Fruit fly (Drosophila melanogaster) whole organism, embryonic: Measurements from ENCODE around the gene Myo31DF.
A peak's percentile ranks its signal among the peaks of the same experiment; 100 is the strongest.

ENCODE experiments used
- B-H2 ChIP-seq: fragments of 200-800 bp; sonication (Bioruptor generic); optimal IDR thresholded peaks from 2 replicates; lab custom pipeline; 2018; ENCODE audit warnings: missing biosample characterization, mild to moderate bottlenecking, missing genetic modification characterization
- CG10267 ChIP-seq: fragments of 200-800 bp; sonication (Bioruptor generic); optimal IDR thresholded peaks from 2 replicates; lab custom pipeline; 2018; ENCODE audit warnings: missing biosample characterization, mild to moderate bottlenecking, missing genetic modification characterization, moderate library complexity
- CG10321 ChIP-seq: fragments of 200-800 bp; sonication (Bioruptor generic); IDR thresholded peaks from 2 replicates; pipeline ENCODE4 v1.3.6; 2022; ENCODE audit warnings: missing biosample characterization, missing genetic modification characterization
- CG10565 ChIP-seq: fragments of 200-800 bp; sonication (Bioruptor generic); optimal IDR thresholded peaks from 3 replicates; lab custom pipeline; 2016; ENCODE audit warnings: missing biosample characterization, mild to moderate bottlenecking, missing genetic modification characterization
- CG12659 ChIP-seq: fragments of 200-800 bp; sonication (Bioruptor generic); optimal IDR thresholded peaks from 3 replicates; lab custom pipeline; 2017; ENCODE audit warnings: mild to moderate bottlenecking, missing biosample characterization, missing genetic modification reagents, missing genetic modification characterization
- CG14014 ChIP-seq: fragments of 200-800 bp; sonication (Bioruptor generic); IDR thresholded peaks from 2 replicates; pipeline ENCODE4 v1.3.6; 2022; ENCODE audit warnings: missing biosample characterization, missing genetic modification characterization
- CG15696 ChIP-seq: fragments of 200-800 bp; sonication (Bioruptor generic); optimal IDR thresholded peaks from 2 replicates; lab custom pipeline; 2019; ENCODE audit warnings: missing biosample characterization, mild to moderate bottlenecking, missing genetic modification characterization, moderate library complexity
- CG1602 ChIP-seq: fragments of 200-800 bp; sonication (Bioruptor generic); optimal IDR thresholded peaks from 3 replicates; lab custom pipeline; 2016; ENCODE audit warnings: missing biosample characterization, missing genetic modification characterization
- CG30403 ChIP-seq: fragments of 200-800 bp; sonication (Bioruptor generic); optimal IDR thresholded peaks from 3 replicates; lab custom pipeline; 2016; ENCODE audit warnings: missing biosample characterization, missing genetic modification characterization
- CG33557 ChIP-seq: fragments of 200-800 bp; sonication (Bioruptor generic); optimal IDR thresholded peaks from 2 replicates; lab custom pipeline; 2019; ENCODE audit warnings: missing biosample characterization, mild to moderate bottlenecking, missing genetic modification characterization, moderate library complexity
- CG3838 ChIP-seq: fragments of 200-800 bp; sonication (Bioruptor generic); optimal IDR thresholded peaks from 3 replicates; lab custom pipeline; 2016; ENCODE audit warnings: missing biosample characterization, missing genetic modification characterization
- CG4617 ChIP-seq: fragments of 200-800 bp; sonication (Bioruptor generic); optimal IDR thresholded peaks from 3 replicates; lab custom pipeline; 2016; ENCODE audit warnings: missing biosample characterization, missing genetic modification characterization, borderline replicate concordance
- CG5953 ChIP-seq: fragments of 200-800 bp; sonication (Bioruptor generic); IDR thresholded peaks from 2 replicates; pipeline ENCODE4 v1.3.6; 2022; ENCODE audit warnings: missing biosample characterization, missing genetic modification characterization
- CG6854 ChIP-seq: fragments of 200-800 bp; sonication (Bioruptor generic); optimal IDR thresholded peaks from 3 replicates; lab custom pipeline; 2017; ENCODE audit warnings: missing biosample characterization, mild to moderate bottlenecking, missing genetic modification characterization
- CG7271 ChIP-seq: fragments of 200-800 bp; sonication (Bioruptor generic); optimal IDR thresholded peaks from 2 replicates; lab custom pipeline; 2018; ENCODE audit warnings: missing biosample characterization, mild to moderate bottlenecking, missing genetic modification characterization, moderate library complexity
- CG7357 ChIP-seq: fragments of 200-800 bp; sonication (Bioruptor generic); IDR thresholded peaks from 3 replicates; pipeline ENCODE4 v1.3.6; 2022; ENCODE audit warnings: missing biosample characterization, missing genetic modification characterization
- CG7786 ChIP-seq: fragments of 200-800 bp; sonication (Bioruptor generic); optimal IDR thresholded peaks from 2 replicates; lab custom pipeline; 2016; ENCODE audit warnings: missing biosample characterization, missing genetic modification characterization
- CG8089 ChIP-seq: fragments of 200-800 bp; sonication (Bioruptor generic); optimal IDR thresholded peaks from 3 replicates; lab custom pipeline; 2016; ENCODE audit warnings: missing biosample characterization, missing genetic modification characterization
- D ChIP-seq, 2 experiments: fragments of 200-800 bp in 1 of 2; fragments of >200 bp in 1 of 2; sonication (Bioruptor generic) in 1 of 2; optimal IDR thresholded peaks; 2 replicates in 1 of 2; 3 replicates in 1 of 2; lab custom pipeline; 2017; ENCODE audit warnings: mild to moderate bottlenecking in 1 of 2, missing biosample characterization in 1 of 2, missing genetic modification characterization in 1 of 2, missing genetic modification reagents in 1 of 2
- Dek ChIP-seq: fragments of 200-800 bp; sonication (Bioruptor generic); optimal IDR thresholded peaks from 3 replicates; lab custom pipeline; 2019; ENCODE audit warnings: missing biosample characterization, mild to moderate bottlenecking, missing genetic modification characterization, moderate library complexity
- E2f1 ChIP-seq: fragments of 200-800 bp; sonication (Bioruptor generic); IDR thresholded peaks from 2 replicates; pipeline ENCODE4 v1.3.6; 2022; ENCODE audit warnings: missing biosample characterization, missing genetic modification characterization
- Hsf ChIP-seq: fragments of 200-800 bp; sonication (Bioruptor generic); optimal IDR thresholded peaks from 3 replicates; lab custom pipeline; 2016; ENCODE audit warnings: missing biosample characterization, missing genetic modification characterization
- Mad ChIP-seq: fragments of 200-800 bp; sonication (Bioruptor generic); optimal IDR thresholded peaks from 2 replicates; lab custom pipeline; 2016; ENCODE audit warnings: missing biosample characterization, missing genetic modification characterization
- Neu2 ChIP-seq: fragments of 200-800 bp; sonication (Bioruptor generic); optimal IDR thresholded peaks from 3 replicates; lab custom pipeline; 2016; ENCODE audit warnings: missing biosample characterization, missing genetic modification characterization, borderline replicate concordance
- Pdp1 ChIP-seq, 2 experiments: fragments of 200-800 bp; sonication (Bioruptor generic); optimal IDR thresholded peaks; 3 replicates each; lab custom pipeline; 2016; ENCODE audit warnings: missing biosample characterization in 2 of 2, missing genetic modification characterization in 2 of 2, mild to moderate bottlenecking in 1 of 2, moderate library complexity in 1 of 2
- Rfx ChIP-seq: fragments of 200-800 bp; sonication (Bioruptor generic); IDR thresholded peaks from 2 replicates; pipeline ENCODE4 v1.3.6; 2022; ENCODE audit warnings: missing biosample characterization, missing genetic modification characterization
- Six4 ChIP-seq: fragments of 200-800 bp; sonication (Bioruptor generic); optimal IDR thresholded peaks from 2 replicates; lab custom pipeline; 2016; ENCODE audit warnings: missing biosample characterization, missing genetic modification characterization
- Spps ChIP-seq: fragments of 200-800 bp; sonication (Bioruptor generic); optimal IDR thresholded peaks from 2 replicates; lab custom pipeline; 2018; ENCODE audit warnings: missing biosample characterization, mild to moderate bottlenecking, missing genetic modification characterization
- Taf1 ChIP-seq: fragments of 200-800 bp; sonication (Bioruptor generic); IDR thresholded peaks from 2 replicates; pipeline ENCODE4 v1.3.6; 2022; ENCODE audit warnings: missing biosample characterization, missing genetic modification characterization
- Xbp1 ChIP-seq: fragments of 200-800 bp; sonication (Bioruptor generic); optimal IDR thresholded peaks from 3 replicates; lab custom pipeline; 2016; ENCODE audit warnings: missing biosample characterization, mild to moderate bottlenecking, missing genetic modification characterization
- ab ChIP-seq: fragments of 200-800 bp; sonication (Bioruptor generic); optimal IDR thresholded peaks from 2 replicates; lab custom pipeline; 2016; ENCODE audit warnings: missing biosample characterization, missing genetic modification characterization
- ap ChIP-seq: fragments of 200-800 bp; sonication (Bioruptor generic); IDR thresholded peaks from 2 replicates; pipeline ENCODE4 v1.3.6; 2022; ENCODE audit warnings: missing biosample characterization, missing genetic modification characterization
- ara ChIP-seq: fragments of 200-800 bp; sonication (Bioruptor generic); IDR thresholded peaks from 2 replicates; pipeline ENCODE4 v1.3.6; 2022; ENCODE audit warnings: missing biosample characterization, missing genetic modification characterization
- br ChIP-seq: fragments of >200 bp; optimal IDR thresholded peaks from 2 replicates; lab custom pipeline; 2017
- caup ChIP-seq: fragments of 200-800 bp; sonication (Bioruptor generic); optimal IDR thresholded peaks from 3 replicates; lab custom pipeline; 2017; ENCODE audit warnings: missing biosample characterization, mild to moderate bottlenecking, missing genetic modification characterization, moderate library complexity; ENCODE audit not compliant: severe bottlenecking
- en ChIP-seq: fragments of 200-800 bp; sonication (Bioruptor generic); optimal IDR thresholded peaks from 2 replicates; lab custom pipeline; 2016; ENCODE audit warnings: missing biosample characterization, missing genetic modification characterization
- fd102C ChIP-seq: fragments of 200-800 bp; sonication (Bioruptor generic); optimal IDR thresholded peaks from 2 replicates; lab custom pipeline; 2018; ENCODE audit warnings: missing biosample characterization, mild to moderate bottlenecking, missing genetic modification characterization, moderate library complexity
- fru ChIP-seq: fragments of >200 bp; optimal IDR thresholded peaks from 2 replicates; lab custom pipeline; 2017
- ftz-f1 ChIP-seq: fragments of 200-800 bp; sonication (Bioruptor generic); optimal IDR thresholded peaks from 2 replicates; lab custom pipeline; 2016; ENCODE audit warnings: missing biosample characterization, missing genetic modification characterization
- inv ChIP-seq: fragments of 200-800 bp; sonication (Bioruptor generic); IDR thresholded peaks from 2 replicates; pipeline ENCODE4 v1.3.6; 2022; ENCODE audit warnings: missing biosample characterization, missing genetic modification characterization; ENCODE audit not compliant: partially characterized antibody
- ken ChIP-seq: fragments of 200-800 bp; sonication (Bioruptor generic); IDR thresholded peaks from 3 replicates; pipeline ENCODE4 v1.3.6; 2022; ENCODE audit warnings: missing biosample characterization, missing genetic modification characterization
- lab ChIP-seq: fragments of 200-800 bp; sonication (Bioruptor generic); optimal IDR thresholded peaks from 3 replicates; lab custom pipeline; 2017; ENCODE audit warnings: missing biosample characterization, missing genetic modification characterization, mild to moderate bottlenecking, moderate library complexity, missing genetic modification reagents
- mld ChIP-seq: fragments of 200-800 bp; sonication (Bioruptor generic); IDR thresholded peaks from 3 replicates; pipeline ENCODE4 v1.3.6; 2022; ENCODE audit warnings: missing biosample characterization, missing genetic modification characterization; ENCODE audit not compliant: partially characterized antibody
- pan ChIP-seq, 4 experiments: fragments of >200 bp in 3 of 4; fragments of 200-800 bp in 1 of 4; sonication (Bioruptor generic) in 1 of 4; optimal IDR thresholded peaks in 3 of 4; IDR thresholded peaks in 1 of 4; 2 replicates each; pipeline versions ENCODE4 v1.3.6 to Lab custom; 2017 to 2022; ENCODE audit warnings: missing biosample characterization in 2 of 4, missing genetic modification characterization in 2 of 4, mixed read lengths in 1 of 4
- pho ChIP-seq: fragments of 200-800 bp; sonication (Bioruptor generic); optimal IDR thresholded peaks from 2 replicates; lab custom pipeline; 2016; ENCODE audit warnings: missing biosample characterization, missing genetic modification characterization
- phol ChIP-seq: fragments of 200-800 bp; sonication (Bioruptor generic); optimal IDR thresholded peaks from 3 replicates; lab custom pipeline; 2018; ENCODE audit warnings: missing biosample characterization, mild to moderate bottlenecking, missing genetic modification characterization, moderate library complexity
- ranshi ChIP-seq: fragments of 200-800 bp; sonication (Bioruptor generic); IDR thresholded peaks from 2 replicates; pipeline ENCODE4 v1.3.6; 2022; ENCODE audit warnings: missing biosample characterization, missing genetic modification characterization
- row ChIP-seq: fragments of 200-800 bp; sonication (Bioruptor generic); IDR thresholded peaks from 3 replicates; pipeline ENCODE4 v1.3.6; 2022; ENCODE audit warnings: missing biosample characterization, missing genetic modification characterization
- sd ChIP-seq: fragments of 200-800 bp; sonication (Bioruptor generic); optimal IDR thresholded peaks from 3 replicates; lab custom pipeline; 2018; ENCODE audit warnings: missing biosample characterization, mild to moderate bottlenecking, missing genetic modification characterization, moderate library complexity
- twi ChIP-seq: fragments of 200-800 bp; optimal IDR thresholded peaks from 2 replicates; lab custom pipeline; 2019; ENCODE audit warnings: missing biosample characterization, mild to moderate bottlenecking, missing genetic modification characterization, moderate library complexity

Gene Myo31DF

dm6 chr2L:10474268-10474678, 32.3 kb downstream of the Myo31DF start, which contains the start of gene RluA-1 (continued):
- TF ChIP-seq ara (GFP tag; lab: Robert Waterston, UW) (peak; percentile 100), D (optimal IDR thresholded peaks at IDR 0.05; lab: Kevin White, UChicago) (no peak), D (GFP tag; optimal IDR thresholded peaks at IDR 0.05; lab: Kevin White, UChicago) (peak; percentile 99), CG10565 (GFP tag; lab: Kevin White, UChicago) (peak; percentile 96), Six4 (peak; percentile 98), CG6854 (GFP tag; lab: Kevin White, UChicago) (peak; percentile 98), pho (GFP tag; lab: Kevin White, UChicago) (peak; percentile 92), Rfx (GFP tag; lab: Robert Waterston, UW) (peak; percentile 99), sd (tag; lab: Kevin White, UChicago) (peak; percentile 97), Xbp1 (GFP tag; lab: Kevin White, UChicago) (peak; percentile 99), fd102C (GFP tag; lab: Kevin White, UChicago) (peak; percentile 96), Taf1 (GFP tag; lab: Robert Waterston, UW) (peak; percentile 93), CG7786 (GFP tag; lab: Kevin White, UChicago) (peak; percentile 87), caup (GFP tag; lab: Kevin White, UChicago) (peak; percentile 98), CG7271 (tag; lab: Kevin White, UChicago) (peak; percentile 99), CG33557 (peak; percentile 99), phol (peak; percentile 99), Pdp1 (GFP tag; optimal IDR thresholded peaks at IDR 0.05; lab: Kevin White, UChicago) (peak; percentile 95 to 96), inv (GFP tag; lab: Robert Waterston, UW) (peak; percentile 57), CG1602 (GFP tag; lab: Kevin White, UChicago) (peak; percentile 99), CG15696 (tag; lab: Kevin White, UChicago) (peak; percentile 99), ap (GFP tag; lab: Robert Waterston, UW) (peak; percentile 91), row (GFP tag; lab: Robert Waterston, UW) (peak; percentile 99), CG30403 (GFP tag; lab: Kevin White, UChicago) (peak; percentile 99), Hsf (GFP tag; lab: Kevin White, UChicago) (peak; percentile 98), E2f1 (GFP tag; lab: Robert Waterston, UW) (peak; percentile 100), CG10267 (tag; lab: Kevin White, UChicago) (peak; percentile 97), lab (peak; percentile 99), mld (0 out of 3 replicates have a peak, but pooled peaks have one; percentile 44), CG7357 (GFP tag; lab: Robert Waterston, UW) (peak; percentile 97), CG5953 (peak; percentile 96), pan (optimal IDR thresholded peaks at IDR 0.05; lab: Kevin White, UChicago) (no peak), pan (GFP tag; optimal IDR thresholded peaks at IDR 0.05 in 1 of 2, IDR thresholded peaks at IDR 0.05 in 1 of 2) (peak in 1 of 2 experiments; percentile 100), ftz-f1 (GFP tag; lab: Kevin White, UChicago) (peak; percentile 86), fru (no peak), twi (tag; lab: Kevin White, UChicago) (peak; percentile 99), CG10321 (GFP tag; lab: Robert Waterston, UW) (peak; percentile 91), Dek (tag; lab: Kevin White, UChicago) (peak; percentile 99), CG8089 (GFP tag; lab: Kevin White, UChicago) (peak; percentile 92), Mad (GFP tag; lab: Kevin White, UChicago) (peak; percentile 98), B-H2 (GFP tag; lab: Kevin White, UChicago) (peak; percentile 96), CG3838 (GFP tag; lab: Kevin White, UChicago) (peak; percentile 96), en (peak; percentile 89), CG12659 (GFP tag; lab: Kevin White, UChicago) (peak; percentile 100), br (no peak), ken (peak; percentile 99), Spps (tag; lab: Kevin White, UChicago) (peak; percentile 100), ab (GFP tag; lab: Kevin White, UChicago) (peak; percentile 92), CG14014 (GFP tag; lab: Robert Waterston, UW) (peak; percentile 99), ranshi (GFP tag; lab: Robert Waterston, UW) (peak; percentile 93; the same call in 1 of the 2 replicates), CG4617 (GFP tag; lab: Kevin White, UChicago) (peak; percentile 99), Neu2 (GFP tag; lab: Kevin White, UChicago) (no peak)
